Fruit fly (Drosophila melanogaster) whole organism, embryonic: Measurements from ENCODE around the gene CG2256.

Experiments
- ATbp ChIP-seq: fragments of 200-800 bp; sonication (Bioruptor generic); optimal IDR thresholded peaks from 2 replicates; lab custom pipeline; 2017; ENCODE audit warnings: missing biosample characterization, mild to moderate bottlenecking, missing genetic modification characterization, missing genetic modification reagents
- Ada2b ChIP-seq: fragments of 200-800 bp; sonication (Bioruptor generic); IDR thresholded peaks from 2 replicates; pipeline ENCODE4 v1.3.6; 2022; ENCODE audit warnings: missing biosample characterization, missing genetic modification characterization
- Aef1 ChIP-seq: fragments of 200-800 bp; sonication (Bioruptor generic); IDR thresholded peaks from 3 replicates; pipeline ENCODE4 v1.3.6; 2022; ENCODE audit warnings: missing biosample characterization, missing genetic modification characterization
- Asciz ChIP-seq: fragments of 200-800 bp; sonication (Bioruptor generic); optimal IDR thresholded peaks from 2 replicates; lab custom pipeline; 2017; ENCODE audit warnings: missing biosample characterization, mild to moderate bottlenecking, missing genetic modification characterization, missing genetic modification reagents
- Atf6 ChIP-seq: fragments of 200-800 bp; sonication (Bioruptor generic); IDR thresholded peaks from 2 replicates; pipeline ENCODE4 v1.3.6; 2022; ENCODE audit warnings: missing biosample characterization, missing genetic modification characterization
- BEAF-32 ChIP-seq: fragments of 200-800 bp; sonication (Bioruptor generic); optimal IDR thresholded peaks from 3 replicates; lab custom pipeline; 2017; ENCODE audit warnings: missing biosample characterization, missing genetic modification characterization, mild to moderate bottlenecking, moderate library complexity, missing genetic modification reagents
- CG1024 ChIP-seq: fragments of 200-800 bp; sonication (Bioruptor generic); IDR thresholded peaks from 2 replicates; pipeline ENCODE4 v1.3.6; 2022; ENCODE audit warnings: missing biosample characterization, missing genetic modification characterization
- CG10462 ChIP-seq: fragments of 200-800 bp; sonication (Bioruptor generic); optimal IDR thresholded peaks from 2 replicates; lab custom pipeline; 2016; ENCODE audit warnings: missing biosample characterization, missing genetic modification characterization
- CG10959 ChIP-seq: fragments of 200-800 bp; sonication (Bioruptor generic); IDR thresholded peaks from 2 replicates; pipeline ENCODE4 v1.3.6; 2022; ENCODE audit warnings: missing biosample characterization, missing genetic modification characterization
- CG11504 ChIP-seq: fragments of 200-800 bp; sonication (Bioruptor generic); optimal IDR thresholded peaks from 3 replicates; lab custom pipeline; 2019; ENCODE audit warnings: missing biosample characterization, mild to moderate bottlenecking, missing genetic modification characterization, moderate library complexity
- CG13894 ChIP-seq: fragments of 200-800 bp; sonication (Bioruptor generic); optimal IDR thresholded peaks from 3 replicates; lab custom pipeline; 2018; ENCODE audit warnings: missing biosample characterization, mild to moderate bottlenecking, missing genetic modification characterization, moderate library complexity
- CG14050 ChIP-seq: fragments of 200-800 bp; sonication (Bioruptor generic); IDR thresholded peaks from 3 replicates; pipeline ENCODE4 v1.3.6; 2022; ENCODE audit warnings: missing biosample characterization, missing genetic modification characterization
- CG14965 ChIP-seq: fragments of 200-800 bp; sonication (Bioruptor generic); optimal IDR thresholded peaks from 2 replicates; lab custom pipeline; 2016; ENCODE audit warnings: missing biosample characterization, missing genetic modification characterization, borderline replicate concordance
- CG1529 ChIP-seq: fragments of 200-800 bp; sonication (Bioruptor generic); optimal IDR thresholded peaks from 3 replicates; lab custom pipeline; 2018; ENCODE audit warnings: missing biosample characterization, missing genetic modification characterization
- CG17359 ChIP-seq: fragments of 200-800 bp; sonication (Bioruptor generic); optimal IDR thresholded peaks from 3 replicates; lab custom pipeline; 2018; ENCODE audit warnings: missing biosample characterization, mild to moderate bottlenecking, missing genetic modification characterization, moderate library complexity
- CG18619 ChIP-seq: fragments of 200-800 bp; sonication (Bioruptor generic); optimal IDR thresholded peaks from 3 replicates; lab custom pipeline; 2017; ENCODE audit warnings: missing biosample characterization, mild to moderate bottlenecking, missing genetic modification characterization
- CG34422 ChIP-seq: fragments of 200-800 bp; sonication (Bioruptor generic); IDR thresholded peaks from 3 replicates; pipeline ENCODE4 v1.3.6; 2022; ENCODE audit warnings: missing biosample characterization, missing genetic modification characterization
- CG3847 ChIP-seq: fragments of 200-800 bp; sonication (Bioruptor generic); IDR thresholded peaks from 2 replicates; pipeline ENCODE4 v1.3.6; 2022; ENCODE audit warnings: missing biosample characterization, missing genetic modification characterization
- CG7987 ChIP-seq: fragments of 200-800 bp; sonication (Bioruptor generic); optimal IDR thresholded peaks from 2 replicates; lab custom pipeline; 2018; ENCODE audit warnings: missing biosample characterization, mild to moderate bottlenecking, missing genetic modification characterization, moderate library complexity
- CG8281 ChIP-seq: fragments of 200-800 bp; sonication (Bioruptor generic); optimal IDR thresholded peaks from 2 replicates; lab custom pipeline; 2018; ENCODE audit warnings: missing biosample characterization, mild to moderate bottlenecking, missing genetic modification characterization, moderate library complexity
- CG8290 ChIP-seq, 3 experiments: fragments of 200-800 bp; sonication (Bioruptor generic); optimal IDR thresholded peaks; 2 replicates each; lab custom pipeline; 2016 to 2019; ENCODE audit warnings: missing biosample characterization in 3 of 3, missing genetic modification characterization in 3 of 3, mild to moderate bottlenecking in 2 of 3, moderate library complexity in 1 of 3
- CG8359 ChIP-seq: fragments of 200-800 bp; sonication (Bioruptor generic); optimal IDR thresholded peaks from 2 replicates; lab custom pipeline; 2017; ENCODE audit warnings: missing biosample characterization, mild to moderate bottlenecking, missing genetic modification characterization, borderline replicate concordance
- CG8765 ChIP-seq: fragments of 200-800 bp; sonication (Bioruptor generic); IDR thresholded peaks from 2 replicates; pipeline ENCODE4 v1.3.6; 2022; ENCODE audit warnings: missing biosample characterization, missing genetic modification characterization
- Dbx ChIP-seq: fragments of 200-800 bp; sonication (Bioruptor generic); IDR thresholded peaks from 3 replicates; pipeline ENCODE4 v1.3.6; 2022; ENCODE audit warnings: missing biosample characterization, missing genetic modification characterization
- Dip2 ChIP-seq: fragments of 200-800 bp; sonication (Bioruptor generic); IDR thresholded peaks from 2 replicates; pipeline ENCODE4 v1.3.6; 2022; ENCODE audit warnings: missing biosample characterization, missing genetic modification characterization
- Ets65A ChIP-seq: fragments of 200-800 bp; sonication (Bioruptor generic); peaks from one replicate; lab custom pipeline; 2016; ENCODE audit warnings: missing biosample characterization, missing genetic modification characterization
- HmgZ ChIP-seq: fragments of 200-800 bp; sonication (Bioruptor generic); optimal IDR thresholded peaks from 2 replicates; lab custom pipeline; 2018; ENCODE audit warnings: missing biosample characterization, mild to moderate bottlenecking, missing genetic modification characterization
- Mes4 ChIP-seq: fragments of 200-800 bp; sonication (Bioruptor generic); optimal IDR thresholded peaks from 2 replicates; lab custom pipeline; 2016; ENCODE audit warnings: missing biosample characterization, missing genetic modification characterization
- Myb ChIP-seq: fragments of 200-800 bp; sonication (Bioruptor generic); optimal IDR thresholded peaks from 2 replicates; lab custom pipeline; 2016; ENCODE audit warnings: missing biosample characterization, missing genetic modification characterization
- Sin3A ChIP-seq: fragments of >200 bp; optimal IDR thresholded peaks from 2 replicates; lab custom pipeline; 2018
- Tbp ChIP-seq: fragments of >200 bp; optimal IDR thresholded peaks from 2 replicates; lab custom pipeline; 2018; ENCODE audit warnings: missing biosample characterization, missing genetic modification characterization
- Xrp1 ChIP-seq: fragments of 200-800 bp; sonication (Bioruptor generic); IDR thresholded peaks from 2 replicates; pipeline ENCODE4 v1.3.6; 2022; ENCODE audit warnings: missing biosample characterization, missing genetic modification characterization
- abd-A ChIP-seq: fragments of 200-800 bp; sonication (Bioruptor generic); optimal IDR thresholded peaks from 3 replicates; lab custom pipeline; 2019; ENCODE audit warnings: missing biosample characterization, mild to moderate bottlenecking, missing genetic modification characterization, moderate library complexity
- exex ChIP-seq: fragments of 200-800 bp; sonication (Bioruptor generic); optimal IDR thresholded peaks from 4 replicates; lab custom pipeline; 2018; ENCODE audit warnings: missing biosample characterization, mild to moderate bottlenecking, missing genetic modification characterization, moderate library complexity
- gsb-n ChIP-seq: fragments of 200-800 bp; sonication (Bioruptor generic); optimal IDR thresholded peaks from 3 replicates; lab custom pipeline; 2018; ENCODE audit warnings: missing biosample characterization, mild to moderate bottlenecking, missing genetic modification characterization
- hbn ChIP-seq: fragments of 200-800 bp; sonication (Bioruptor generic); IDR thresholded peaks from 2 replicates; pipeline ENCODE4 v1.3.6; 2022; ENCODE audit warnings: missing biosample characterization, missing genetic modification characterization; ENCODE audit not compliant: partially characterized antibody
- jigr1 ChIP-seq: fragments of 200-800 bp; sonication (Bioruptor generic); IDR thresholded peaks from 3 replicates; pipeline ENCODE4 v1.3.6; 2022; ENCODE audit warnings: missing biosample characterization, missing genetic modification characterization
- lilli ChIP-seq: fragments of 200-800 bp; sonication (Bioruptor generic); optimal IDR thresholded peaks from 3 replicates; lab custom pipeline; 2016; ENCODE audit warnings: missing biosample characterization, missing genetic modification characterization
- mirr ChIP-seq: fragments of 200-800 bp; sonication (Bioruptor generic); optimal IDR thresholded peaks from 3 replicates; lab custom pipeline; 2018; ENCODE audit warnings: missing biosample characterization, mild to moderate bottlenecking, missing genetic modification characterization
- mld ChIP-seq: fragments of 200-800 bp; sonication (Bioruptor generic); IDR thresholded peaks from 3 replicates; pipeline ENCODE4 v1.3.6; 2022; ENCODE audit warnings: missing biosample characterization, missing genetic modification characterization; ENCODE audit not compliant: partially characterized antibody
- onecut ChIP-seq: fragments of 200-800 bp; sonication (Bioruptor generic); IDR thresholded peaks from 2 replicates; pipeline ENCODE4 v1.3.6; 2022; ENCODE audit warnings: missing biosample characterization, missing genetic modification characterization
- psq ChIP-seq: fragments of 200-800 bp; sonication (Bioruptor generic); optimal IDR thresholded peaks from 2 replicates; lab custom pipeline; 2017; ENCODE audit warnings: missing biosample characterization, missing genetic modification characterization
- sim ChIP-seq: fragments of 200-800 bp; sonication (Bioruptor generic); IDR thresholded peaks from 2 replicates; pipeline ENCODE4 v1.3.6; 2022; ENCODE audit warnings: missing biosample characterization, missing genetic modification characterization
- slbo ChIP-seq: fragments of 200-800 bp; sonication (Bioruptor generic); IDR thresholded peaks from 2 replicates; pipeline ENCODE4 v1.3.6; 2022; ENCODE audit warnings: missing biosample characterization, missing genetic modification characterization
- so ChIP-seq: fragments of 200-800 bp; sonication (Bioruptor generic); IDR thresholded peaks from 3 replicates; pipeline ENCODE4 v1.3.6; 2022; ENCODE audit warnings: missing biosample characterization, missing genetic modification characterization
- stc ChIP-seq: fragments of 200-800 bp; sonication (Bioruptor generic); IDR thresholded peaks from 2 replicates; pipeline ENCODE4 v1.3.6; 2022; ENCODE audit warnings: missing biosample characterization, missing genetic modification characterization
- ttk ChIP-seq: fragments of 200-800 bp; sonication (Bioruptor generic); IDR thresholded peaks from 2 replicates; pipeline ENCODE4 v2.1.2; 2022; ENCODE audit warnings: missing biosample characterization, missing genetic modification characterization
- usp ChIP-seq: fragments of >200 bp; optimal IDR thresholded peaks from 2 replicates; lab custom pipeline; 2017; ENCODE audit warnings: missing biosample characterization, missing genetic modification characterization
- vvl ChIP-seq: fragments of 200-800 bp; sonication (Bioruptor generic); IDR thresholded peaks from 2 replicates; pipeline ENCODE4 v1.3.6; 2022; ENCODE audit warnings: missing biosample characterization, missing genetic modification characterization
- wdn ChIP-seq: fragments of 200-800 bp; sonication (Bioruptor generic); IDR thresholded peaks from 2 replicates; pipeline ENCODE4 v1.3.6; 2022; ENCODE audit warnings: missing biosample characterization, missing genetic modification characterization
- yki ChIP-seq: fragments of >200 bp; optimal IDR thresholded peaks from 3 replicates; lab custom pipeline; 2018

The CG2256 gene

dm6 chrX:8057299-8057730 lies 29.7 kb downstream of the CG2256 start (continued):
- TF ChIP-seq sim (GFP tag; lab: Robert Waterston, UW): no peak
- TF ChIP-seq CG1024 (GFP tag; lab: Robert Waterston, UW): no peak
- no peak for TF ChIP-seq CG8765 (GFP tag; lab: Robert Waterston, UW)
- TF ChIP-seq onecut (GFP tag; lab: Robert Waterston, UW): peak; percentile 27; the same call in 1 of the 2 replicates
- TF ChIP-seq CG8359 (GFP tag; lab: Kevin White, UChicago): peak; percentile 18
- peak; percentile 30; the same call in 2 of the 3 replicates for TF ChIP-seq Aef1 (GFP tag; lab: Robert Waterston, UW)
- TF ChIP-seq mirr (GFP tag; lab: Kevin White, UChicago): no peak
- no peak for TF ChIP-seq hbn (GFP tag; lab: Robert Waterston, UW)
- TF ChIP-seq CG3847 (GFP tag; lab: Robert Waterston, UW): peak; percentile 25; the same call in 1 of the 2 replicates
- peak; percentile 4 for TF ChIP-seq CG13894 (tag; lab: Kevin White, UChicago)
- peak; percentile 45 for TF ChIP-seq HmgZ (tag; lab: Kevin White, UChicago)
- TF ChIP-seq Ada2b: peak; percentile 33; the same call in 1 of the 2 replicates
- no peak for TF ChIP-seq CG10462 (GFP tag; lab: Kevin White, UChicago)
- peak; percentile 58 for TF ChIP-seq Asciz
- peak; percentile 61; the same call in 2 of the 3 replicates for TF ChIP-seq CG34422 (GFP tag; lab: Robert Waterston, UW)
- TF ChIP-seq lilli (GFP tag; lab: Kevin White, UChicago): peak; percentile 79
- TF ChIP-seq stc: 0 out of 2 replicates have a peak, but pooled peaks have one; percentile 44
- TF ChIP-seq CG17359 (tag; lab: Kevin White, UChicago): peak; percentile 64
- TF ChIP-seq so (GFP tag; lab: Robert Waterston, UW): peak; percentile 13; the same call in 1 of the 3 replicates
- peak; percentile 54; the same call in 1 of the 3 replicates for TF ChIP-seq jigr1 (GFP tag; lab: Robert Waterston, UW)
- peak; percentile 39; the same call in 1 of the 2 replicates for TF ChIP-seq ttk (GFP tag; lab: Robert Waterston, UW)
- TF ChIP-seq Dbx (GFP tag; lab: Robert Waterston, UW): no peak; the same call in 2 of the 3 replicates
- no peak for TF ChIP-seq abd-A (tag; lab: Kevin White, UChicago)
- TF ChIP-seq gsb-n (tag; lab: Kevin White, UChicago): peak; percentile 32
- 0 out of 2 replicates have a peak, but pooled peaks have one; percentile 46 for TF ChIP-seq Atf6 (GFP tag; lab: Robert Waterston, UW)
- peak; percentile 66 for TF ChIP-seq CG1529
- peak; percentile 59 for TF ChIP-seq Myb (GFP tag; lab: Kevin White, UChicago)
- TF ChIP-seq Tbp (GFP tag; lab: Kevin White, UChicago): no peak
- peak; percentile 33; the same call in 2 of the 3 replicates for TF ChIP-seq CG14050 (GFP tag; lab: Robert Waterston, UW)
- TF ChIP-seq Xrp1: peak; percentile 63
- TF ChIP-seq mld (GFP tag; lab: Robert Waterston, UW): no peak
- peak; percentile 40 for TF ChIP-seq CG8290 (GFP tag; optimal IDR thresholded peaks at IDR 0.05; lab: Kevin White, UChicago)
- TF ChIP-seq CG8290 (tag; optimal IDR thresholded peaks at IDR 0.05; lab: Kevin White, UChicago): no peak
- peak; percentile 86 for TF ChIP-seq CG11504
- no peak for TF ChIP-seq wdn (GFP tag; lab: Robert Waterston, UW)
- TF ChIP-seq exex: no peak
- no peak for TF ChIP-seq CG10959 (GFP tag; lab: Robert Waterston, UW)
- TF ChIP-seq psq: peak; percentile 32
- TF ChIP-seq usp (GFP tag; lab: Kevin White, UChicago): no peak
- no peak for TF ChIP-seq yki (lab: Kevin White, UChicago)
- no peak for TF ChIP-seq BEAF-32 (GFP tag; lab: Kevin White, UChicago)
- peak; percentile 40 for TF ChIP-seq ATbp (GFP tag; lab: Kevin White, UChicago)
- TF ChIP-seq CG7987: no peak
- TF ChIP-seq CG14965 (GFP tag; lab: Kevin White, UChicago): no peak
- TF ChIP-seq vvl (GFP tag; lab: Robert Waterston, UW): peak; percentile 11; the same call in 1 of the 2 replicates
- TF ChIP-seq Sin3A (lab: Kevin White, UChicago): no peak
- TF ChIP-seq Mes4 (GFP tag; lab: Kevin White, UChicago): peak; percentile 60
- peak; percentile 53 for TF ChIP-seq CG8281
- TF ChIP-seq Dip2: no peak
- TF ChIP-seq CG18619 (GFP tag; lab: Kevin White, UChicago): peak; percentile 75
- TF ChIP-seq Ets65A (GFP tag; lab: Kevin White, UChicago): peak; percentile 97
- peak; percentile 51; the same call in 1 of the 2 replicates for TF ChIP-seq slbo (GFP tag; lab: Robert Waterston, UW)
